Fruit fly (Drosophila melanogaster) ovary, adult (tissue): ENCODE results near the gene Uxt.

Source experiments
- CG17801 ChIP-seq: fragments of 200-800 bp; optimal IDR thresholded peaks from 2 replicates; lab custom pipeline; 2019; ENCODE audit warnings: missing biosample characterization, mild to moderate bottlenecking, missing genetic modification characterization, moderate library complexity; ENCODE audit not compliant: partially characterized antibody

The Uxt gene

DNA sequence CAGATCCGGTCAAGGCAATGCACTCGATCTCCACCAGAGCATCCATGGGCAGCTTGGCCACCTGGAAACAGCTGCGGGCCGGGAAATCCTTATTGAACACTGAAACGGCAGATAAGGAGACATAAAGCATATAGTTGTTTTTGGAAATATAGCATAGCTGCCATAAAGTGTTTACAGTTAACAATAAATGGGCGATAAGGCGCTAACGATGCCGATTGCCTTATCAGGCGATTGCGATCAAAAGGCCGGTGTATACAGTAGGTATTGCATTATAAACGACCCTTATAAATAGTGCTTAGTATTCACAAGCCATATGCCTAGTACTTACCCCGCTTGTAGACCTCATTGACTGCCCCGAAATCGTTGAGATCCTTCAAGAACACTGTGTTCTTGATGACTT is 17.9 kb downstream of the Uxt start:
- TF ChIP-seq CG17801 = peak; percentile 20

dm6 chr2L:15274783-15275316 is 18.5 kb downstream of the Uxt start, which contains the start of gene UK114:
TSS of gene UK114 (minus strand) at chr2L:15275091.
- no peak for TF ChIP-seq CG17801

DNA sequence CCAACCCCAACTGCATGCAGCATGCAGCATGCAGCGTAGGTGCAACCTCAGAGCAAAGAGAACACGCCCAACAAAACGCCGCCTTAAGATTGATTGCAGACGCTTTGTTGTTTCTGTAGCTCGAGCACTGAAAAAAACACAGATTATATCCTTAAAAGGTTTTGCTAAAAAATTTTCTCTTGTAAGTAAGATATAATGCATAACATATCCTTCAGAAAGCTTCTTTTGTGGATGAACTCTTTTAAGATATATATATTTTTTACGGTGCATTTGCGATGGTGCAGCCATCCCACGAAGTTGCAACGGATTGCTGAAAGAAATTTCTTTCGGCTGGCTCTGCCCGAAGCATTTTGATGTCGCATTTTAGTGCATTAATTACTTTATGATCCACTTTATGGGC is 19.4 kb downstream of the Uxt start:
- TF ChIP-seq CG17801 = no peak

DNA sequence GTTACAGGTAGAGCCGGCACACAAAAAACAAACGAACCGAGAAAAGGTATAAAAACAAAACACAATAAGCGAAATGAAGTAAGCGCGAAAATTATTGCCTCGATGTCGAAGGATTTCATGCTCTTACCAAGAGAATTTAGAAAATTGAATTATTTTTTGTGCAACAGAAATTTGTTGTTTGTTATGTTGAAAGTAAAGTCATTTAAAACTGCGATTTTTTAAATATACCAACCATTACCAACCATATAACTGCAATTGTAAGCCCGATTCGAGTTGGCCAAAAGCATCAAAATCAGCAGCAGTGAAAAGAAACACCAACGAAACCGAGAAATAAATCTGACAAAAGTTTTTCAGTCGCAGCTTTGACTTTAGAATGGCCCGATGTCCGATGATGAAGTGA is 24.6 kb downstream of the Uxt start:
- no peak for TF ChIP-seq CG17801

dm6 chr2L:15284700-15285099 is 28.3 kb downstream of the Uxt start, which contains the start of gene CG15263:
TSS of gene CG15263 (plus strand) at chr2L:15285000.
- no peak for TF ChIP-seq CG17801

dm6 chr2L:15292139-15292538 is 35.8 kb downstream of the Uxt start, which contains the start of gene CG15260:
TSS of gene CG15260 (minus strand) at chr2L:15292239.
- TF ChIP-seq CG17801 = no peak

DNA sequence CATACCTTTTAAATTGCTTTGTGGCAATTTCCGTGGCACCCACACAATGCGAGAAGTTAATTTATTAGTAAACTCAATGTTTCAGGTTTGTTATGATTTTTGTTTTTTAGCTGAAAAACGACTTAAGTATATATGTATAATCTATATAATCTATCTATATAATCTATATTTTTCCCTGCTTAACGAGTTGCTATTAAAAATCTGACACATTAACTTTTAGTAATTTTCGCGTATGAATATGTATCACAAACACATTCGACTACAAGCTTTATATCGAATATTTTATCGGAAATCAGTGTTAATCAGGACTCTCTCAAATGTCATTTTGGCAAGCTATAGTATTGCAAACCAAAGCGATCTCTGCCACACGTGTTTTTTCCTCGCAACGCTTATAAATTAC is 41.1 kb downstream of the Uxt start, which contains the start of gene CG15262:
TSS of gene CG15262 (plus strand) at position 301 of the 400 bp plus-strand sequence.
- no peak for TF ChIP-seq CG17801

DNA sequence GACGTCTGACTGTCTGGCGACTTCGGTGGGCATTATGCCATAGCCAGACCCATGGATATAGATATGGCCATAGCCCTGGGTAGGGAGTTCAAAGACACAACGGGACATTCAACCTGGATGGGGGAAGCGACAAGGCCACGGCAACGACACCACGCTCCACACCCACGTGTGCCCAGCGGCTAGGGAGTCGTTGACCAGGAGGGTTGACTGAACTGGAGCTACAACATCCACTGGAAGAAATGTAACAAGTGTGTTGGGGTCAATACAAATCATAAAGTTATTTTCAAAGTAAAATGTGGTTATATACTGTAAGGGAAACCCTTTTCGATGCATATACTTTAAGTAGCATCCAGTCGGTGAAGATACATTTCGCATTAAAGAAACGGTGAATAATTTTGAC is 45.5 kb downstream of the Uxt start:
- no peak for TF ChIP-seq CG17801

DNA sequence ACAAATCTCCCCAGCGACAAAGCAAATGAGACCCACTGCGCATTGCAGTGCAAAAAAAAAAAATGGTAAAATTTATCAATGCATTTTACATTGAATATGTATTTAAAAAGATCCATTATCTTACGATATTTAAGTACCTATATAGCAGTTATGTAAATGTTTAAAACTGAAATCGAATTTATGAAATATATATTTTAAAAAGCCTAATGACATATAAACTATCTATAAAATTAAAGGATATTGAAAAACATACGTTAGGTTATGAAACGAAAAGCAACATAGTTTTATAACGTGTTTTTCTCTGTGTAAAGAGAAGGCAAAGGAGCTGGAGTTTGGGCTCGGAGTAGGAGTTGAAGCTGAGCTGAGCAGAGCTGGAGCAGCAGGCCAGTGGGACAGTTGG is 48.0 kb downstream of the Uxt start:
- TF ChIP-seq CG17801 = no peak

DNA sequence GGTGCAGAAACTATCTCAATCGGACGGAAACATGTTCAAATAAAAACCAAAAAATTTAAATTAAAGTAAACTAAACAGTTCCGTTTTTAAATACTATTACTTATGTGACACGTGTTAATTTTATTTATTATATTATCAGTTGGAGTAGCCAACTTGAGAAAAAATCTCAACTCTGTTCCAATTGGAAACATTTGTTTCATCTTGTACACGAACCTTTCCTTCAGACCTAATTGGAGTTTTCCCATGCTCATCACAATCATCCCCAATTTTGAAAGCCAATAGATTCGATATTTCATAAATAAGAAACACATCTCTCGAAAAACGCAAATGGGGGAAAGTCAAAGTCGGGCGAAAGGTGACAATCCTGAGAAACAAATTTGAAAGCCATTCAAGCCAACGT is 50.4 kb downstream of the Uxt start:
- TF ChIP-seq CG17801 = no peak
